Worm (Caenorhabditis elegans): Measurements from ENCODE around the gene F15B10.3.

DNA sequence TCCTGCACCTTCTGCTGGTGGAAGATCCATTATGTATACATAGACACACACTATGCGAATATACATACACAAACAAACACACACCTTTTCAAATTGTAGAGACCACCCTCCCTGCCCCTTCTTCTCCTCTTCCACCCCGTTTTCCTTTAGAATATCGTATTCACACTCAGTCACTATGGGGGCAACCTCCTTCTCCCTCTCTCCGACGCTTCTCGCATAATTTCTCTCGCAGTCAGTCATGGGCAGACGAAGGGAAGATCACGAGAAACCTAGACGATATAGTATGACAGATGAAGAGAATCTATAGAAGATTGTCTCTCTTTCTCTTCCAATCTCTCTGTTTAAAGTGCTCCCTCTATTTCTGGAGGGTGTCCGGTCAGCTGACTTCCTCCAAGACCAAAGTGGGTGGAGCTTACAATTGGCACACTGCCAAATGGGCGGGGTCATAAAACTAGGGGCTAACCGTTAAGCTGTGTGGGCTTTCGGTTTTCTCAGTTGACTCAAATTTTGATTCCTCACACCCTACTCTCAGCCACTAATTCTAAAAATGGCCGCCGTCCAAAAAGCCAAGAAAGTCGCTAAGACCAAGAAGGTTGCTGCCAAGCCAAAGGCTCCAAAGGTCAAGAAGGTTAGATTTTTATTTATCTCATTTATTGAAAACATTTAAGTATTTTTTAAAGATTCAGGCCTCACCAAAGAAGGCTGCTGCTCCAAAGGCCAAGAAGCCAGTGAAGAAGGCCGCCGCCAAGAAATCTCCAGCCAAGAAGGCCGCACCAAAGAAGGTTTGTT is 43.6 kb downstream of the F15B10.3 start, which contains the start of gene hil-7:
- no peak; the same call in 1 of the 2 replicates for TF ChIP-seq flt-1 (GFP tag; IDR thresholded peaks at IDR 0.05)
- 0 out of 2 replicates have a peak, but pooled peaks have one; percentile 36 for TF ChIP-seq tab-1 (GFP tag; IDR thresholded peaks at IDR 0.05)
- TF ChIP-seq ztf-29 (GFP tag; IDR thresholded peaks at IDR 0.05), result peak; percentile 30; the same call in 1 of the 2 replicates
- 0 out of 2 replicates have a peak, but pooled peaks have one; percentile 12 for TF ChIP-seq ref-1 (GFP tag; conservative IDR thresholded peaks at IDR 0.05)
- no peak for TF ChIP-seq T22C8.4 (GFP tag; IDR thresholded peaks at IDR 0.05)
- TF ChIP-seq med-1 (GFP tag; optimal IDR thresholded peaks at IDR 0.05; ENCODE audit: insufficient read depth), result no peak
